Worm (Caenorhabditis elegans) whole organism, L3 larva: ENCODE measurements around the gene cyp-13A12.

Source experiments
- R02D3.7 ChIP-seq: fragments of 150-350 bp; optimal IDR thresholded peaks from 2 replicates; lab custom pipeline; 2014; ENCODE audit warnings: missing biosample characterization, missing genetic modification characterization
- aly-2 ChIP-seq: fragments of 150-350 bp; optimal IDR thresholded peaks from 2 replicates; lab custom pipeline; 2014; ENCODE audit warnings: missing biosample characterization, missing genetic modification characterization
- ama-1 ChIP-seq: fragments of 150-350 bp; optimal IDR thresholded peaks from 2 replicates; lab custom pipeline; 2018
- ceh-16 ChIP-seq: sonication (generic microtip); optimal IDR thresholded peaks from 2 replicates; lab custom pipeline; 2017; ENCODE audit warnings: missing biosample characterization, missing genetic modification characterization
- ceh-28 ChIP-seq: fragments of 150-350 bp; optimal IDR thresholded peaks from 2 replicates; lab custom pipeline; 2014; ENCODE audit warnings: missing biosample characterization, missing genetic modification reagents, missing genetic modification characterization
- ceh-82 ChIP-seq: fragments of 150-350 bp; optimal IDR thresholded peaks from 2 replicates; lab custom pipeline; 2014; ENCODE audit warnings: missing biosample characterization, missing genetic modification characterization
- daf-12 ChIP-seq: fragments of 150-350 bp; optimal IDR thresholded peaks from 2 replicates; lab custom pipeline; 2014; ENCODE audit warnings: missing biosample characterization, missing genetic modification reagents, missing genetic modification characterization
- egl-5 ChIP-seq: fragments of 150-350 bp; optimal IDR thresholded peaks from 2 replicates; lab custom pipeline; 2017; ENCODE audit warnings: missing biosample characterization, missing genetic modification reagents, missing genetic modification characterization, inconsistent platforms
- elt-1 ChIP-seq: fragments of 150-350 bp; optimal IDR thresholded peaks from 2 replicates; lab custom pipeline; 2014; ENCODE audit warnings: missing biosample characterization, missing genetic modification characterization
- elt-3 ChIP-seq, 3 experiments: fragments of 150-350 bp in 1 of 3; sonication (generic microtip) in 2 of 3; optimal IDR thresholded peaks; 2 replicates in 2 of 3; 4 replicates in 1 of 3; lab custom pipeline; 2014 to 2017; ENCODE audit warnings: missing biosample characterization in 3 of 3, missing genetic modification characterization in 3 of 3
- eor-1 ChIP-seq, 2 experiments: fragments of 150-350 bp; optimal IDR thresholded peaks; 2 replicates each; lab custom pipeline; 2014 to 2018; ENCODE audit warnings: missing biosample characterization in 2 of 2, missing genetic modification characterization in 2 of 2
- fkh-10 ChIP-seq: sonication (generic microtip); optimal IDR thresholded peaks from 2 replicates; lab custom pipeline; 2017; ENCODE audit warnings: missing biosample characterization, missing genetic modification reagents, missing genetic modification characterization
- fkh-2 ChIP-seq: fragments of 150-350 bp; optimal IDR thresholded peaks from 2 replicates; lab custom pipeline; 2014; ENCODE audit warnings: missing biosample characterization, missing genetic modification reagents, missing genetic modification characterization
- fos-1 ChIP-seq: fragments of 150-350 bp; optimal IDR thresholded peaks from 2 replicates; lab custom pipeline; 2014; ENCODE audit warnings: missing biosample characterization, missing genetic modification characterization
- hmg-11 ChIP-seq: sonication (generic microtip); optimal IDR thresholded peaks from 2 replicates; lab custom pipeline; 2016; ENCODE audit warnings: missing genetic modification characterization, missing compliant biosample characterization
- jun-1 ChIP-seq: fragments of 150-350 bp; optimal IDR thresholded peaks from 2 replicates; lab custom pipeline; 2014; ENCODE audit warnings: missing biosample characterization, missing genetic modification reagents, missing genetic modification characterization
- lin-15B ChIP-seq: fragments of 150-350 bp; optimal IDR thresholded peaks from 2 replicates; lab custom pipeline; 2014; ENCODE audit warnings: missing biosample characterization, missing genetic modification characterization
- lin-39 ChIP-seq: fragments of 150-350 bp; optimal IDR thresholded peaks from 2 replicates; lab custom pipeline; 2018; ENCODE audit warnings: missing biosample characterization, missing genetic modification reagents, missing genetic modification characterization
- lsy-12 ChIP-seq: sonication (generic microtip); optimal IDR thresholded peaks from 2 replicates; lab custom pipeline; 2016; ENCODE audit warnings: mild to moderate bottlenecking, missing genetic modification characterization, missing compliant biosample characterization
- mdl-1 ChIP-seq: fragments of 150-350 bp; optimal IDR thresholded peaks from 2 replicates; lab custom pipeline; 2014; ENCODE audit warnings: missing biosample characterization, missing genetic modification characterization
- mml-1 ChIP-seq: fragments of 150-350 bp; sonication (generic microtip); optimal IDR thresholded peaks from 3 replicates; lab custom pipeline; 2014; ENCODE audit warnings: missing biosample characterization, missing genetic modification characterization
- nfya-1 ChIP-seq: sonication (generic microtip); optimal IDR thresholded peaks from 2 replicates; lab custom pipeline; 2017; ENCODE audit warnings: missing genetic modification characterization, mild to moderate bottlenecking, missing compliant biosample characterization, antibody characterized with exemption, moderate library complexity; ENCODE audit not compliant: insufficient read depth
- nhr-11 ChIP-seq: fragments of 150-350 bp; optimal IDR thresholded peaks from 2 replicates; lab custom pipeline; 2014; ENCODE audit warnings: missing biosample characterization, missing genetic modification characterization
- nhr-12 ChIP-seq: fragments of 150-350 bp; optimal IDR thresholded peaks from 2 replicates; lab custom pipeline; 2014; ENCODE audit warnings: missing biosample characterization, missing genetic modification characterization
- nhr-23 ChIP-seq: fragments of 150-350 bp; optimal IDR thresholded peaks from 2 replicates; lab custom pipeline; 2014; ENCODE audit warnings: missing biosample characterization, missing genetic modification reagents, missing genetic modification characterization
- nhr-237 ChIP-seq: fragments of 150-350 bp; optimal IDR thresholded peaks from 2 replicates; lab custom pipeline; 2014; ENCODE audit warnings: missing biosample characterization, missing genetic modification characterization
- nhr-25 ChIP-seq: sonication (generic microtip); optimal IDR thresholded peaks from 2 replicates; lab custom pipeline; 2017; ENCODE audit warnings: missing biosample characterization, missing genetic modification characterization
- nhr-28 ChIP-seq: fragments of 150-350 bp; optimal IDR thresholded peaks from 2 replicates; lab custom pipeline; 2014; ENCODE audit warnings: missing biosample characterization, missing genetic modification characterization
- nhr-43 ChIP-seq: sonication (generic microtip); optimal IDR thresholded peaks from 2 replicates; lab custom pipeline; 2016; ENCODE audit warnings: mild to moderate bottlenecking, missing genetic modification characterization, missing compliant biosample characterization; ENCODE audit not compliant: poor library complexity, severe bottlenecking
- nhr-77 ChIP-seq: fragments of 150-350 bp; optimal IDR thresholded peaks from 2 replicates; lab custom pipeline; 2014; ENCODE audit warnings: missing biosample characterization, missing genetic modification characterization
- pha-4 ChIP-seq: fragments of 150-350 bp; optimal IDR thresholded peaks from 2 replicates; lab custom pipeline; 2014; ENCODE audit warnings: missing biosample characterization, missing genetic modification reagents, missing genetic modification characterization
- sea-2 ChIP-seq: fragments of 150-350 bp; sonication (generic microtip); optimal IDR thresholded peaks from 4 replicates; lab custom pipeline; 2014; ENCODE audit warnings: missing biosample characterization, missing genetic modification reagents, missing genetic modification characterization
- skn-1 ChIP-seq: fragments of 150-350 bp; optimal IDR thresholded peaks from 2 replicates; lab custom pipeline; 2014; ENCODE audit warnings: missing biosample characterization, missing genetic modification characterization
- snpc-4 ChIP-seq: fragments of 150-350 bp; optimal IDR thresholded peaks from 2 replicates; lab custom pipeline; 2014; ENCODE audit warnings: missing biosample characterization, missing genetic modification characterization
- tbx-2 ChIP-seq: sonication (generic microtip); optimal IDR thresholded peaks from 2 replicates; lab custom pipeline; 2016; ENCODE audit warnings: mild to moderate bottlenecking, missing genetic modification characterization, missing compliant biosample characterization
- unc-39 ChIP-seq: sonication (generic microtip); optimal IDR thresholded peaks from 4 replicates; lab custom pipeline; 2017; ENCODE audit warnings: missing biosample characterization, missing genetic modification characterization
- zag-1 ChIP-seq: fragments of 150-350 bp; optimal IDR thresholded peaks from 2 replicates; lab custom pipeline; 2014; ENCODE audit warnings: missing biosample characterization, missing genetic modification characterization
- ztf-4 ChIP-seq: fragments of 150-350 bp; optimal IDR thresholded peaks from 2 replicates; lab custom pipeline; 2014; ENCODE audit warnings: missing biosample characterization, missing genetic modification characterization

Gene cyp-13A12

DNA sequence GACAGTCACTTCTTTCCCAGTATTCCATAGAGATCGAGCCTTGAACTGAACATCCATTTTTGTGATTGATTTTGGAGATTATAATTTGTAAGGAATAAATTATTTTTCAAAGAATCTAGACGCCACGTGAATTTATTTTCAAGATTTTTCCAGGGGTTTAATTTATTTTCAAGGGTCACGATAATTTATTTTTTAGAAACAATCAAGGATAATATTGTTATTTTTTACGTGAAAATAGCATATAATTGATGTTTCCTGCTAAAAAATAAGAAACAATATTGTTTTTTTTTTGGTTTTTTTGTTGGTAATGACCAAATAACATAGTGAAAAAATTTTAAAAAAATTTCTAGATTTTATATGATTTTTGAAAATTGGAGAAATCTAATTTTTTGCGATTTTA lies 5.3 kb downstream of the cyp-13A12 start, which contains the start of gene F14F7.4:
Gene F14F7.4, minus strand, starts transcription at position 101 of the 400 bp plus-strand sequence.
- TF ChIP-seq nhr-237 (no peak), nfya-1 (tag; lab: Kevin White, UChicago) (no peak), daf-12 (tag; lab: Kevin White, UChicago) (no peak), nhr-43 (no peak), zag-1 (tag; lab: Kevin White, UChicago) (no peak), mdl-1 (tag; lab: Kevin White, UChicago) (no peak), ama-1 (lab: Kevin White, UChicago) (no peak), elt-3 (tag; optimal IDR thresholded peaks at IDR 0.05; lab: Kevin White, UChicago) (no peak), R02D3.7 (tag; lab: Kevin White, UChicago) (no peak), fkh-10 (GFP tag; lab: Kevin White, UChicago) (no peak), nhr-77 (no peak), ceh-28 (no peak), jun-1 (tag; lab: Kevin White, UChicago) (no peak)

DNA sequence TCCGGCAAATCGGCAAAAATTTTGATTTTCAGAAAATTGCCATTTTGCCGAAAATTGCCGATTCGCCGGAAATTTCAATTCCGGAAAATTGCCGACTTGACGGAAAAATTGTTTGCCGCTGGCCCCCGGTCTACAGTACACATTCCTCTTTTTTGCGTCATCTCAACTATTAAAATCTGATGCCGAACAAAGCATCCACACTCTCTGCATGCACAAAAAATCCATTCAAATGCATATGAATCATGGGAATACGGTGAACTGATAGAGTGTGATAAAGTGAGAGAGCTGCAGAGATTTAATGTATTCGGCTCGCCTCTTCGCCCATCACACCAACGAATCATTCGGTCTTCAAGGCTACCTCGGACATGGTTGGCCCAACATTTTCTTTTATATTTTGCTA lies 6.2 kb downstream of the cyp-13A12 start, which contains the start of gene F14F7.7:
Gene F14F7.7, plus strand, starts transcription at position 354 of the 400 bp plus-strand sequence.
- TF ChIP-seq eor-1 (tag; optimal IDR thresholded peaks at IDR 0.05; lab: Kevin White, UChicago) (no peak), aly-2 (tag; lab: Kevin White, UChicago) (no peak), nhr-237 (no peak), ama-1 (lab: Kevin White, UChicago) (no peak), R02D3.7 (tag; lab: Kevin White, UChicago) (no peak), sea-2 (GFP tag; lab: Kevin White, UChicago) (no peak), nfya-1 (tag; lab: Kevin White, UChicago) (no peak), pha-4 (tag; lab: Kevin White, UChicago) (no peak), ceh-16 (no peak), ceh-82 (tag; lab: Kevin White, UChicago) (no peak), mdl-1 (tag; lab: Kevin White, UChicago) (no peak), mml-1 (tag; lab: Kevin White, UChicago) (no peak), fos-1 (tag; lab: Kevin White, UChicago) (no peak), nhr-28 (no peak), skn-1 (tag; lab: Kevin White, UChicago) (no peak), nhr-12 (tag; lab: Kevin White, UChicago) (no peak), tbx-2 (tag; lab: Kevin White, UChicago) (no peak), snpc-4 (tag; lab: Kevin White, UChicago) (no peak), ceh-28 (no peak), elt-1 (tag; lab: Kevin White, UChicago) (no peak)

DNA sequence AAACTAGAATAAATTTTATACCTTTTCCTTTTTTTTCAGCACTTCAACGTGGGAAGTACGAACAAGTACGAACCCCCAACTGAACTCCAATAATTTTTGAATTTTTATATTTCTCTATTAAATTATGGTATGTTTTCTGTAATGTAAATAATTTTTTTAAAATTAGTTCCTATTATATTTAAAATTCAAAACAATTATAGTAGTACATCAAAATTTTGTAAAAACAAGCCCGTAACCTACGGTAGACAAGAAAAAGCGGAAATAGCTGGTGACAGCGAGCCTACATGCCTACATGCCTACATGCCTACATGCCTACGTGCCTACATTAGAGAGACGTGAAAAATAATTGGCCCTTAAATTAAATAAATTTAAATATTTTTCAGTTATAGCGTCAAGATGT lies 7.4 kb downstream of the cyp-13A12 start, which contains the start of gene F14F7.5:
Gene F14F7.5, plus strand, starts transcription at position 301 of the 400 bp plus-strand sequence.
- TF ChIP-seq nhr-237 = no peak
- TF ChIP-seq snpc-4 (tag; lab: Kevin White, UChicago) = no peak
- no peak for TF ChIP-seq aly-2 (tag; lab: Kevin White, UChicago)
- no peak for TF ChIP-seq nhr-28
- no peak for TF ChIP-seq pha-4 (tag; lab: Kevin White, UChicago)
- TF ChIP-seq fos-1 (tag; lab: Kevin White, UChicago) = no peak
- no peak for TF ChIP-seq hmg-11 (tag; lab: Kevin White, UChicago)
- TF ChIP-seq unc-39 = no peak
- TF ChIP-seq nhr-12 (tag; lab: Kevin White, UChicago) = no peak
- TF ChIP-seq nhr-11 = no peak
- no peak for TF ChIP-seq nhr-23 (tag; lab: Kevin White, UChicago)
- no peak for TF ChIP-seq egl-5 (tag; lab: Kevin White, UChicago)
- TF ChIP-seq nhr-25 (tag; lab: Kevin White, UChicago) = no peak
- TF ChIP-seq lin-15B (tag; lab: Kevin White, UChicago) = no peak
- no peak for TF ChIP-seq lin-39 (tag; lab: Kevin White, UChicago)
- TF ChIP-seq elt-1 (tag; lab: Kevin White, UChicago) = no peak
- TF ChIP-seq lsy-12 = no peak

DNA sequence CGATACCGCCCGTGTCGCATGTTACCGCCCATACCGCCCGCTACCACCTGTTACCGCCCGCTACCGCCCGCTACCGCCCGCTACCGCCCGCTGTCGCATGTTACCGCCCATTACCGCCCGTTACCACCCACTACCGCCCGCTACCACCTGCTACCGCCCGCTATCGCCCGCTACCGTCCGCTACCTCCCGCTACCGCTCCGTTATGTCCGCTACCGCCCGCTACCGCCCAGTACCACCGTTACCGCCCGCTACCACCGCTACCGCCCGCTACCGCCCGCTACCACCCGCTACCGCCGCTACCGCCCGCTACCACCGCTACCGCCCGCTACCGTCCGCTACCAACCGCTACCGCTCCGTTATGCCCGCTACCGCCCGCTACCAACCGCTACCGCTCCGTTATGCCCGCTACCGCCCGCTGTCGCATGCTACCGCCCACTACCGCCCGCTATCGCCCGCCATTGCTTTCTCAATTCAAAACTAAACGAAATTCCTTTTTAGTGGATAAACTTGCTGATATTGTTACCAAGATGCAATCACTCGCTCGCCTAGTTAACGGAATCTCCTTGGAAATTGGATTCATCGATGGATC lies 8.2 kb downstream of the cyp-13A12 start:
- TF ChIP-seq ztf-4 (tag; lab: Kevin White, UChicago) (no peak), fkh-2 (tag; lab: Kevin White, UChicago) (no peak), fkh-10 (GFP tag; lab: Kevin White, UChicago) (no peak), eor-1 (tag; optimal IDR thresholded peaks at IDR 0.05; lab: Kevin White, UChicago) (no peak), elt-1 (tag; lab: Kevin White, UChicago) (no peak), tbx-2 (tag; lab: Kevin White, UChicago) (no peak), lsy-12 (no peak), mdl-1 (tag; lab: Kevin White, UChicago) (no peak), daf-12 (tag; lab: Kevin White, UChicago) (no peak), egl-5 (tag; lab: Kevin White, UChicago) (no peak), fos-1 (tag; lab: Kevin White, UChicago) (no peak)
- TF ChIP-seq, all 47 proteins: peak for 0
